Fruit fly (Drosophila melanogaster): Measurements from ENCODE around the gene Crag.

Gene Crag

DNA sequence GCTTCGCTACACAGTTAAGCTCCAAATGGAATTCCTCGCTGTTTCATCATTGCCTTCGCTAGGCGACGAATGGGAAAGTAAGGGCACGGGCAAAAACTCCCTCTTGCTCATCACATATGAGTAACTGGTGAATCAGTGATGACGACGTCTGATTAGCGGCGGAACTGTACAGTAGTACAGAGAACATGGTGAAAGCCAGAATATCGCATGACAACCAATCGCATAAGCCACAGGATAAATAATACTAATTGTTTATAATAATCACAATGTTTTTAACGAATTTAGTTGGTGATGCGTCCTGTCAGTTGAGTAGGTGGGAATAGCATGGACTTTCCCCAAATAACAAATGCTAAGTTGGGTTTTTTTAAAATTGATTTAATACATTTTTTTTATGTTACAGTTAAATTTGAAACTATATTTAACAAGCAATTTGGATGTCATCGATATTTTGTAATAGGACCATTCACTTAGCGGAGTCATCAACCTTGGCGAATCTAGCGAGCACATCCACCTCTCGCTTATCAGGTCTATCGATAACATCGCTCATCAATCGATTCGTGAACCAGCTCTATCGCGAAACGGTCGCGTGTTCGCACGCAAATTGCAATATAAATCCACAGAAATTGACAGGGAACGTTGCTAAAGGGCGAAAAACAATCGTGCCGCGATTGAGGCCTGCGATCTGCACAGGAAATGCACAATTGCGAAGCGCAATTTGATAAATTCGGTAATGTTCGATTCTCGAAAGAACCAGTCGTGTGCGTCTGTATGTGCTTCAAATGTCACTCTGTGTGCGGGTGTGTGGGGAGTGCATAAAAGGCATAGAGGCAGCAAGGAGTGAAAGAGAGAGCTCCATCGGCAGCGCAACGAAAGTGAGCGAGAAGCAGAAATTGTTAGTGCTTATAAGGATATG, 31.5 kb upstream of the Crag start, which contains the start of the genes CG12112 and Trf4-1 (continued):
- no peak for TF ChIP-seq so (GFP tag; IDR thresholded peaks at IDR 0.05)
- no peak for TF ChIP-seq CG7745 (tag; optimal IDR thresholded peaks at IDR 0.05)
- TF ChIP-seq Mrtf (GFP tag; IDR thresholded peaks at IDR 0.05), result no peak
- TF ChIP-seq CG7987 (GFP tag; optimal IDR thresholded peaks at IDR 0.05), result no peak
- peak; percentile 29 for TF ChIP-seq stwl (tag; optimal IDR thresholded peaks at IDR 0.05)
- TF ChIP-seq Tbp (GFP tag; optimal IDR thresholded peaks at IDR 0.05), result no peak
- no peak for TF ChIP-seq CG4404 (GFP tag; IDR thresholded peaks at IDR 0.05)
- peak; percentile 76 for TF ChIP-seq CG9797 (GFP tag; optimal IDR thresholded peaks at IDR 0.05)
- TF ChIP-seq pros (GFP tag; optimal IDR thresholded peaks at IDR 0.05), result peak; percentile 66
- peak; percentile 43; the same call in 1 of the 2 replicates for TF ChIP-seq nerfin-2 (GFP tag; IDR thresholded peaks at IDR 0.05; ENCODE audit: partially characterized antibody)
- peak; percentile 83 for TF ChIP-seq CG2116 (GFP tag; optimal IDR thresholded peaks at IDR 0.05)
- no peak for TF ChIP-seq CG12299 (tag; optimal IDR thresholded peaks at IDR 0.05)
- peak; percentile 71 for TF ChIP-seq Lhr (GFP tag; optimal IDR thresholded peaks at IDR 0.05)
- TF ChIP-seq tgo (GFP tag; IDR thresholded peaks at IDR 0.05), result no peak
- TF ChIP-seq C15 (GFP tag; IDR thresholded peaks at IDR 0.05), result no peak
- no peak for TF ChIP-seq crc (GFP tag; optimal IDR thresholded peaks at IDR 0.05)
- no peak for TF ChIP-seq CG3847 (GFP tag; IDR thresholded peaks at IDR 0.05)
- peak; percentile 27 for TF ChIP-seq gem (tag; optimal IDR thresholded peaks at IDR 0.05)
- peak; percentile 46 for TF ChIP-seq CG15601 (tag; optimal IDR thresholded peaks at IDR 0.05)
- TF ChIP-seq h (optimal IDR thresholded peaks at IDR 0.05), result no peak
- TF ChIP-seq Rx (GFP tag; IDR thresholded peaks at IDR 0.05), result no peak
- TF ChIP-seq kah (GFP tag; optimal IDR thresholded peaks at IDR 0.05), result no peak
- TF ChIP-seq az2 (GFP tag; optimal IDR thresholded peaks at IDR 0.05), result no peak
- TF ChIP-seq CG10431 (GFP tag; optimal IDR thresholded peaks at IDR 0.05), result no peak
- TF ChIP-seq CG2120 (GFP tag; optimal IDR thresholded peaks at IDR 0.05), result peak; percentile 45
- TF ChIP-seq Hsf (GFP tag; optimal IDR thresholded peaks at IDR 0.05), result peak; percentile 19
- TF ChIP-seq CG10267 (tag; optimal IDR thresholded peaks at IDR 0.05), result peak; percentile 53
- peak; percentile 71 for TF ChIP-seq bbx (GFP tag; IDR thresholded peaks at IDR 0.05; ENCODE audit: partially characterized antibody)
- peak; percentile 93 for TF ChIP-seq BEAF-32 (GFP tag; optimal IDR thresholded peaks at IDR 0.05)
- no peak for TF ChIP-seq NK7.1 (GFP tag; optimal IDR thresholded peaks at IDR 0.05)
- TF ChIP-seq shn (GFP tag; optimal IDR thresholded peaks at IDR 0.05), result peak; percentile 24
- TF ChIP-seq nmo (GFP tag; optimal IDR thresholded peaks at IDR 0.05), result peak; percentile 44
- no peak for TF ChIP-seq Elba2 (GFP tag; optimal IDR thresholded peaks at IDR 0.05)
- TF ChIP-seq NfI (GFP tag; optimal IDR thresholded peaks at IDR 0.05), result no peak
- TF ChIP-seq chm (GFP tag; IDR thresholded peaks at IDR 0.05), result no peak
- 0 out of 3 replicates have a peak, but pooled peaks have one; percentile 14 for TF ChIP-seq dysf (GFP tag; IDR thresholded peaks at IDR 0.05)
- no peak for TF ChIP-seq GATAe (GFP tag; conservative IDR thresholded peaks at IDR 0.05)
- no peak for TF ChIP-seq fd96Cb (tag; optimal IDR thresholded peaks at IDR 0.05)
- no peak for TF ChIP-seq CG10654 (GFP tag; optimal IDR thresholded peaks at IDR 0.05)
- no peak for TF ChIP-seq fd3F (GFP tag; optimal IDR thresholded peaks at IDR 0.05)
- TF ChIP-seq CG9727 (GFP tag; optimal IDR thresholded peaks at IDR 0.05), result no peak
- TF ChIP-seq amos (GFP tag; IDR thresholded peaks at IDR 0.05; ENCODE audit: partially characterized antibody), result peak; percentile 80
- TF ChIP-seq sisA (GFP tag; IDR thresholded peaks at IDR 0.05), result no peak
- TF ChIP-seq Hey (tag; optimal IDR thresholded peaks at IDR 0.05), result no peak
- no peak for TF ChIP-seq Blimp-1 (GFP tag; optimal IDR thresholded peaks at IDR 0.05)
- no peak for TF ChIP-seq pum (GFP tag; optimal IDR thresholded peaks at IDR 0.05)
- TF ChIP-seq Abd-B (GFP tag; optimal IDR thresholded peaks at IDR 0.05), result peak; percentile 45
- TF ChIP-seq CG1602 (GFP tag; optimal IDR thresholded peaks at IDR 0.05), result peak; percentile 7
- no peak for TF ChIP-seq vfl (GFP tag; optimal IDR thresholded peaks at IDR 0.05)

All from whole organism, embryonic.